Worm (Caenorhabditis elegans): ENCODE measurements around the gene ztf-1.
A peak's percentile ranks its signal among the peaks of the same experiment; 100 is the strongest.

ztf-1 gene

ce11 chrIII:8792251-8792650 is at the start of gene ztf-1:
Gene ztf-1, minus strand, starts transcription at chrIII:8792351.
- TF ChIP-seq jun-1 (tag; optimal IDR thresholded peaks at IDR 0.05) = no peak
- no peak for TF ChIP-seq fos-1 (tag; optimal IDR thresholded peaks at IDR 0.05)
- no peak for TF ChIP-seq snpc-4 (tag; optimal IDR thresholded peaks at IDR 0.05)
- TF ChIP-seq egl-5 (tag; optimal IDR thresholded peaks at IDR 0.05) = no peak
- TF ChIP-seq ztf-11 (tag; optimal IDR thresholded peaks at IDR 0.05) = no peak
- TF ChIP-seq elt-1 (tag; optimal IDR thresholded peaks at IDR 0.05) = no peak
- TF ChIP-seq nhr-25 (tag; optimal IDR thresholded peaks at IDR 0.05) = no peak
- TF ChIP-seq ceh-16 (tag; optimal IDR thresholded peaks at IDR 0.05) = no peak
- TF ChIP-seq nhr-77 (tag; optimal IDR thresholded peaks at IDR 0.05) = no peak
- no peak for TF ChIP-seq ceh-28 (tag; optimal IDR thresholded peaks at IDR 0.05)
- TF ChIP-seq unc-62 (GFP tag; optimal IDR thresholded peaks at IDR 0.05) = no peak
- TF ChIP-seq fkh-10 (GFP tag; optimal IDR thresholded peaks at IDR 0.05) = no peak
- TF ChIP-seq eor-1 (tag; optimal IDR thresholded peaks at IDR 0.05) = no peak
- TF ChIP-seq ceh-9 (tag; optimal IDR thresholded peaks at IDR 0.05) = no peak
- no peak for TF ChIP-seq nhr-28 (tag; optimal IDR thresholded peaks at IDR 0.05)
- TF ChIP-seq mdl-1 (tag; optimal IDR thresholded peaks at IDR 0.05) = no peak

ce11 chrIII:8839813-8840212 is 47.7 kb upstream of the ztf-1 start:
- peak; percentile 56 for TF ChIP-seq nhr-23 (tag; optimal IDR thresholded peaks at IDR 0.05)
- no peak for TF ChIP-seq R02D3.7 (tag; optimal IDR thresholded peaks at IDR 0.05)
- peak; percentile 14 for TF ChIP-seq nhr-25 (tag; optimal IDR thresholded peaks at IDR 0.05)
- TF ChIP-seq daf-12 (tag; optimal IDR thresholded peaks at IDR 0.05) = no peak

ce11 chrIII:8838075-8838474 is 45.9 kb upstream of the ztf-1 start, which contains the start of gene F44E2.4:
Gene F44E2.4, minus strand, starts transcription at chrIII:8838424.
- TF ChIP-seq nhr-77 (tag; optimal IDR thresholded peaks at IDR 0.05) = no peak
- TF ChIP-seq zag-1 (tag; optimal IDR thresholded peaks at IDR 0.05) = no peak
- TF ChIP-seq elt-3 (tag; optimal IDR thresholded peaks at IDR 0.05) = no peak
- TF ChIP-seq pha-4 (tag; optimal IDR thresholded peaks at IDR 0.05) = no peak
- TF ChIP-seq tbx-2 (tag; optimal IDR thresholded peaks at IDR 0.05) = no peak
- peak; percentile 77 for TF ChIP-seq elt-1 (tag; optimal IDR thresholded peaks at IDR 0.05)
- TF ChIP-seq ztf-11 (tag; optimal IDR thresholded peaks at IDR 0.05) = no peak
- TF ChIP-seq snpc-4 (tag; optimal IDR thresholded peaks at IDR 0.05) = no peak
- TF ChIP-seq nhr-25 (tag; optimal IDR thresholded peaks at IDR 0.05) = no peak

DNA sequence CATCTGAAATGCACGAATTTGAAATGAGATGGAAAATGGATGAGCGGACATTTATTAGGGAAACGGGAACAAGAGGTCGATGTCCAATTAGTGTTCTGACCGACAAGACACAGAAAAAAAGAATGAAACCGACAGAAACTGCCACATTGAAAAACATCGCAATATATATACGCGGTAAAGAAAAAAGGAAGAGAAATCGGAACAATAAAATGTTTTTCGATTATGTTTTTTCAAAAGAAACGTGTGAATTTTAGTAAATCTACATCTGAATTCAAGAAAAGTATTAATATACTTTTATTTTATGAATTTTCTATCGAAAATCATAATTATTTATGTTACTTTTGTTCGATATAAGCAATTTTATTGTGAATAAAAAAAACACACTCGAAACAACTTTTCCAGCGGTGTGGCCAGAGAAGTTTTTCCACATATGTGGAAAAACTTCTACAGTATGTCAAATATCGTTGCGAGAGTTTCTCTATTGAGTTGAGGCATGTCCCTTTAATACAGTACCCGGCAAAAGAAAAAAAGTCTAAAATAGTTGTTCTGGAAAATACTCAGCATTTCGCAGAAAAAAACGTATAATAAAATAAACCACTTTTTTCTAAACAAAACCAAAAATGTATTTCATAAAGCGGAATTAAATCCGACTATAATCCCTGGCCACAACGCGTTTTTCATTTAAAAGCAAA is 39.1 kb upstream of the ztf-1 start, which contains the start of gene F44E2.10:
TSS of gene F44E2.10 (minus strand) at position 51 of the 692 bp plus-strand sequence.
- TF ChIP-seq fos-1 (tag; optimal IDR thresholded peaks at IDR 0.05) = no peak
- TF ChIP-seq nhr-25 (tag; optimal IDR thresholded peaks at IDR 0.05) = no peak
- TF ChIP-seq pha-4 (tag; optimal IDR thresholded peaks at IDR 0.05) = no peak
- no peak for TF ChIP-seq ceh-28 (tag; optimal IDR thresholded peaks at IDR 0.05)
- no peak for TF ChIP-seq lsy-12 (tag; optimal IDR thresholded peaks at IDR 0.05)
- no peak for TF ChIP-seq ama-1 (optimal IDR thresholded peaks at IDR 0.05)
- TF ChIP-seq elt-1 (tag; optimal IDR thresholded peaks at IDR 0.05) = no peak
- no peak for TF ChIP-seq lin-15B (tag; optimal IDR thresholded peaks at IDR 0.05)
- TF ChIP-seq aly-2 (tag; optimal IDR thresholded peaks at IDR 0.05) = no peak
- TF ChIP-seq nhr-76 (tag; optimal IDR thresholded peaks at IDR 0.05) = no peak
- TF ChIP-seq egl-5 (tag; optimal IDR thresholded peaks at IDR 0.05) = no peak
- no peak for TF ChIP-seq nhr-237 (tag; optimal IDR thresholded peaks at IDR 0.05)
- TF ChIP-seq lin-39 (tag; optimal IDR thresholded peaks at IDR 0.05) = no peak
- TF ChIP-seq unc-62 (GFP tag; optimal IDR thresholded peaks at IDR 0.05) = no peak
- no peak for TF ChIP-seq jun-1 (tag; optimal IDR thresholded peaks at IDR 0.05)
- no peak for TF ChIP-seq elt-3 (tag; optimal IDR thresholded peaks at IDR 0.05)
- no peak for TF ChIP-seq daf-12 (tag; optimal IDR thresholded peaks at IDR 0.05)

ce11 chrIII:8829245-8829644 is 37.1 kb upstream of the ztf-1 start, which contains the start of gene F44E2.3:
Gene F44E2.3, minus strand, starts transcription at chrIII:8829305.
- TF ChIP-seq nhr-12 (tag; optimal IDR thresholded peaks at IDR 0.05) (no peak), nfya-1 (tag; optimal IDR thresholded peaks at IDR 0.05; ENCODE audit: insufficient read depth) (peak; percentile 79), lin-15B (tag; optimal IDR thresholded peaks at IDR 0.05) (peak; percentile 66), eor-1 (tag; optimal IDR thresholded peaks at IDR 0.05) (no peak), snpc-4 (tag; optimal IDR thresholded peaks at IDR 0.05) (no peak)
